Fruit fly (Drosophila melanogaster) whole organism, embryonic: ENCODE measurements around the gene UQCR-C2.
A peak's percentile ranks its signal among the peaks of the same experiment; 100 is the strongest.

Experiments
- BtbVII ChIP-seq: fragments of 200-800 bp; sonication (Bioruptor generic); optimal IDR thresholded peaks from 3 replicates; lab custom pipeline; 2017; ENCODE audit warnings: missing biosample characterization, mild to moderate bottlenecking, missing genetic modification characterization
- CG10147 ChIP-seq: fragments of 200-800 bp; sonication (Bioruptor generic); optimal IDR thresholded peaks from 2 replicates; lab custom pipeline; 2019; ENCODE audit warnings: missing biosample characterization, mild to moderate bottlenecking, missing genetic modification characterization, moderate library complexity
- CG10321 ChIP-seq: fragments of 200-800 bp; sonication (Bioruptor generic); IDR thresholded peaks from 2 replicates; pipeline ENCODE4 v1.3.6; 2022; ENCODE audit warnings: missing biosample characterization, missing genetic modification characterization
- CG10543 ChIP-seq: fragments of 200-800 bp; sonication (Bioruptor generic); optimal IDR thresholded peaks from 3 replicates; lab custom pipeline; 2017; ENCODE audit warnings: missing biosample characterization, mild to moderate bottlenecking, missing genetic modification characterization, moderate library complexity
- CG11093 ChIP-seq: fragments of 200-800 bp; sonication (Bioruptor generic); IDR thresholded peaks from 3 replicates; pipeline ENCODE4 v1.3.6; 2022; ENCODE audit warnings: missing biosample characterization, missing genetic modification characterization
- CG11723 ChIP-seq: fragments of 200-800 bp; sonication (Bioruptor generic); optimal IDR thresholded peaks from 2 replicates; lab custom pipeline; 2017; ENCODE audit warnings: missing biosample characterization, mild to moderate bottlenecking, missing genetic modification characterization
- CG12219 ChIP-seq: fragments of 200-800 bp; sonication (Bioruptor generic); optimal IDR thresholded peaks from 3 replicates; lab custom pipeline; 2018; ENCODE audit warnings: missing biosample characterization, mild to moderate bottlenecking, missing genetic modification characterization
- CG12391 ChIP-seq: fragments of 200-800 bp; sonication (Bioruptor generic); optimal IDR thresholded peaks from 3 replicates; lab custom pipeline; 2018; ENCODE audit warnings: missing biosample characterization, mild to moderate bottlenecking, missing genetic modification characterization, moderate library complexity
- CG14441 ChIP-seq: fragments of 200-800 bp; sonication (Bioruptor generic); IDR thresholded peaks from 2 replicates; pipeline ENCODE4 v1.3.6; 2022; ENCODE audit warnings: missing biosample characterization, missing genetic modification characterization
- CG14710 ChIP-seq: fragments of 200-800 bp; sonication (Bioruptor generic); optimal IDR thresholded peaks from 3 replicates; lab custom pipeline; 2019; ENCODE audit warnings: missing biosample characterization, mild to moderate bottlenecking, missing genetic modification characterization, moderate library complexity
- CG15514 ChIP-seq: fragments of 200-800 bp; sonication (Bioruptor generic); optimal IDR thresholded peaks from 3 replicates; lab custom pipeline; 2017; ENCODE audit warnings: missing biosample characterization, missing genetic modification characterization, mild to moderate bottlenecking, moderate library complexity, missing genetic modification reagents
- CG17385 ChIP-seq: fragments of 200-800 bp; sonication (Bioruptor generic); optimal IDR thresholded peaks from 3 replicates; lab custom pipeline; 2018; ENCODE audit warnings: missing biosample characterization, mild to moderate bottlenecking, missing genetic modification characterization
- CG1832 ChIP-seq: fragments of 200-800 bp; sonication (Bioruptor generic); optimal IDR thresholded peaks from 2 replicates; lab custom pipeline; 2017; ENCODE audit warnings: missing biosample characterization, mild to moderate bottlenecking, missing genetic modification characterization, inconsistent platforms
- CG2120 ChIP-seq: fragments of 200-800 bp; sonication (Bioruptor generic); optimal IDR thresholded peaks from 3 replicates; lab custom pipeline; 2016; ENCODE audit warnings: missing biosample characterization, missing genetic modification characterization
- CG30431 ChIP-seq: fragments of 200-800 bp; sonication (Bioruptor generic); optimal IDR thresholded peaks from 2 replicates; lab custom pipeline; 2017; ENCODE audit warnings: missing biosample characterization, missing genetic modification characterization
- CG3065 ChIP-seq: fragments of 200-800 bp; sonication (Bioruptor generic); optimal IDR thresholded peaks from 2 replicates; lab custom pipeline; 2016; ENCODE audit warnings: missing biosample characterization, missing genetic modification characterization
- CG3407 ChIP-seq: fragments of 200-800 bp; sonication (Bioruptor generic); optimal IDR thresholded peaks from 2 replicates; lab custom pipeline; 2018; ENCODE audit warnings: missing biosample characterization, mild to moderate bottlenecking, missing genetic modification characterization
- CG4360 ChIP-seq: fragments of 200-800 bp; sonication (Bioruptor generic); IDR thresholded peaks from 2 replicates; pipeline ENCODE4 v1.3.6; 2022; ENCODE audit warnings: missing biosample characterization, missing genetic modification characterization
- CG6654 ChIP-seq: fragments of 200-800 bp; sonication (Bioruptor generic); optimal IDR thresholded peaks from 2 replicates; lab custom pipeline; 2017; ENCODE audit warnings: missing biosample characterization, mild to moderate bottlenecking, missing genetic modification characterization
- CG7963 ChIP-seq: fragments of 200-800 bp; sonication (Bioruptor generic); IDR thresholded peaks from 3 replicates; pipeline ENCODE4 v1.3.6; 2022; ENCODE audit warnings: missing biosample characterization, missing genetic modification characterization; ENCODE audit not compliant: partially characterized antibody
- CG7987 ChIP-seq: fragments of 200-800 bp; sonication (Bioruptor generic); optimal IDR thresholded peaks from 2 replicates; lab custom pipeline; 2018; ENCODE audit warnings: missing biosample characterization, mild to moderate bottlenecking, missing genetic modification characterization, moderate library complexity
- CG9932 ChIP-seq: fragments of 200-800 bp; sonication (Bioruptor generic); IDR thresholded peaks from 2 replicates; pipeline ENCODE4 v1.3.6; 2022; ENCODE audit warnings: missing biosample characterization, missing genetic modification characterization
- E2f2 ChIP-seq: fragments of 200-800 bp; sonication (Bioruptor generic); IDR thresholded peaks from 2 replicates; pipeline ENCODE4 v1.3.6; 2022; ENCODE audit warnings: missing biosample characterization, missing genetic modification characterization
- HmgZ ChIP-seq: fragments of 200-800 bp; sonication (Bioruptor generic); optimal IDR thresholded peaks from 2 replicates; lab custom pipeline; 2018; ENCODE audit warnings: missing biosample characterization, mild to moderate bottlenecking, missing genetic modification characterization
- MESR4 ChIP-seq: fragments of 200-800 bp; sonication (Bioruptor generic); optimal IDR thresholded peaks from 2 replicates; lab custom pipeline; 2018; ENCODE audit warnings: missing biosample characterization, mild to moderate bottlenecking, missing genetic modification characterization, moderate library complexity
- Myb ChIP-seq: fragments of 200-800 bp; sonication (Bioruptor generic); optimal IDR thresholded peaks from 2 replicates; lab custom pipeline; 2016; ENCODE audit warnings: missing biosample characterization, missing genetic modification characterization
- Nf-YA ChIP-seq: fragments of 200-800 bp; sonication (Bioruptor generic); IDR thresholded peaks from 2 replicates; pipeline ENCODE4 v1.3.6; 2022; ENCODE audit warnings: missing biosample characterization, missing genetic modification characterization
- Oaz ChIP-seq: fragments of 200-800 bp; sonication (Bioruptor generic); IDR thresholded peaks from 2 replicates; pipeline ENCODE4 v1.3.6; 2022; ENCODE audit warnings: missing biosample characterization, missing genetic modification characterization
- Opbp ChIP-seq: fragments of 200-800 bp; sonication (Bioruptor generic); IDR thresholded peaks from 3 replicates; pipeline ENCODE4 v1.3.6; 2022; ENCODE audit warnings: missing biosample characterization, missing genetic modification characterization; ENCODE audit not compliant: partially characterized antibody
- PHDP ChIP-seq: fragments of 200-800 bp; sonication (Bioruptor generic); optimal IDR thresholded peaks from 3 replicates; lab custom pipeline; 2018; ENCODE audit warnings: missing biosample characterization, mild to moderate bottlenecking, missing genetic modification characterization, moderate library complexity
- Ravus ChIP-seq: fragments of 200-800 bp; sonication (Bioruptor generic); IDR thresholded peaks from 2 replicates; pipeline ENCODE4 v1.3.6; 2022; ENCODE audit warnings: missing biosample characterization, missing genetic modification characterization
- Sry-δ ChIP-seq: fragments of 200-800 bp; sonication (Bioruptor generic); optimal IDR thresholded peaks from 2 replicates; lab custom pipeline; 2016; ENCODE audit warnings: missing biosample characterization, missing genetic modification characterization
- Tbp ChIP-seq: fragments of >200 bp; optimal IDR thresholded peaks from 2 replicates; lab custom pipeline; 2018; ENCODE audit warnings: missing biosample characterization, missing genetic modification characterization
- br ChIP-seq: fragments of >200 bp; optimal IDR thresholded peaks from 2 replicates; lab custom pipeline; 2017
- btn ChIP-seq: fragments of 200-800 bp; sonication (Bioruptor generic); optimal IDR thresholded peaks from 2 replicates; lab custom pipeline; 2016; ENCODE audit warnings: missing biosample characterization, missing genetic modification characterization
- chif ChIP-seq, 2 experiments: fragments of 200-800 bp; sonication (Bioruptor generic); optimal IDR thresholded peaks; 3 replicates each; lab custom pipeline; 2016; ENCODE audit warnings: missing biosample characterization in 2 of 2, missing genetic modification characterization in 2 of 2
- cwo ChIP-seq: fragments of 200-800 bp; sonication (Bioruptor generic); optimal IDR thresholded peaks from 3 replicates; lab custom pipeline; 2017; ENCODE audit warnings: missing biosample characterization, missing genetic modification characterization, mild to moderate bottlenecking, moderate library complexity, missing genetic modification reagents
- da ChIP-seq: fragments of 200-800 bp; sonication (Bioruptor generic); optimal IDR thresholded peaks from 2 replicates; lab custom pipeline; 2016; ENCODE audit warnings: missing biosample characterization, missing genetic modification characterization
- gcm ChIP-seq: fragments of 200-800 bp; sonication (Bioruptor generic); optimal IDR thresholded peaks from 2 replicates; lab custom pipeline; 2019; ENCODE audit warnings: missing biosample characterization, mild to moderate bottlenecking, missing genetic modification characterization, moderate library complexity
- ham ChIP-seq: fragments of 200-800 bp; sonication (Bioruptor generic); IDR thresholded peaks from 2 replicates; pipeline ENCODE4 v1.3.6; 2022; ENCODE audit warnings: missing biosample characterization, missing genetic modification characterization
- ken ChIP-seq: fragments of 200-800 bp; sonication (Bioruptor generic); IDR thresholded peaks from 3 replicates; pipeline ENCODE4 v1.3.6; 2022; ENCODE audit warnings: missing biosample characterization, missing genetic modification characterization
- lilli ChIP-seq: fragments of 200-800 bp; sonication (Bioruptor generic); optimal IDR thresholded peaks from 3 replicates; lab custom pipeline; 2016; ENCODE audit warnings: missing biosample characterization, missing genetic modification characterization
- maf-S ChIP-seq: fragments of 200-800 bp; sonication (Bioruptor generic); optimal IDR thresholded peaks from 2 replicates; lab custom pipeline; 2016; ENCODE audit warnings: missing biosample characterization, missing genetic modification characterization
- nau ChIP-seq: fragments of 200-800 bp; sonication (Bioruptor generic); optimal IDR thresholded peaks from 3 replicates; lab custom pipeline; 2017; ENCODE audit warnings: missing biosample characterization, mild to moderate bottlenecking, missing genetic modification characterization, missing genetic modification reagents
- pb ChIP-seq: fragments of 200-800 bp; sonication (Bioruptor generic); optimal IDR thresholded peaks from 3 replicates; lab custom pipeline; 2016; ENCODE audit warnings: missing biosample characterization, missing genetic modification characterization
- ranshi ChIP-seq: fragments of 200-800 bp; sonication (Bioruptor generic); IDR thresholded peaks from 2 replicates; pipeline ENCODE4 v1.3.6; 2022; ENCODE audit warnings: missing biosample characterization, missing genetic modification characterization
- rib ChIP-seq: fragments of 200-800 bp; sonication (Bioruptor generic); IDR thresholded peaks from 2 replicates; pipeline ENCODE4 v1.3.6; 2022; ENCODE audit warnings: missing biosample characterization, missing genetic modification characterization
- sob ChIP-seq: fragments of 200-800 bp; sonication (Bioruptor generic); IDR thresholded peaks from 2 replicates; pipeline ENCODE4 v1.3.6; 2022; ENCODE audit warnings: missing biosample characterization, missing genetic modification characterization
- tna ChIP-seq: fragments of 200-800 bp; sonication (Bioruptor generic); IDR thresholded peaks from 2 replicates; pipeline ENCODE4 v1.3.6; 2022; ENCODE audit warnings: missing biosample characterization, missing genetic modification characterization; ENCODE audit not compliant: partially characterized antibody
- vnd ChIP-seq: fragments of 200-800 bp; sonication (Bioruptor generic); IDR thresholded peaks from 3 replicates; pipeline ENCODE4 v1.3.6; 2022; ENCODE audit warnings: missing biosample characterization, missing genetic modification characterization; ENCODE audit not compliant: partially characterized antibody
- zfh2 ChIP-seq: fragments of 200-800 bp; sonication (Bioruptor generic); optimal IDR thresholded peaks from 2 replicates; lab custom pipeline; 2016; ENCODE audit warnings: missing biosample characterization, missing genetic modification characterization

The UQCR-C2 gene

dm6 chr3L:16612152-16612551, 28.2 kb downstream of the UQCR-C2 start, which contains the start of gene CG4101 (continued):
- TF ChIP-seq rib (GFP tag; lab: Robert Waterston, UW) = 0 out of 2 replicates have a peak, but pooled peaks have one; percentile 47
- peak; percentile 50 for TF ChIP-seq CG4360 (GFP tag; lab: Robert Waterston, UW)
- peak; percentile 54 to 79 for TF ChIP-seq chif (GFP tag; optimal IDR thresholded peaks at IDR 0.05; lab: Kevin White, UChicago)
- peak; percentile 71; the same call in 1 of the 2 replicates for TF ChIP-seq ranshi (GFP tag; lab: Robert Waterston, UW)
- no peak for TF ChIP-seq CG6654
- no peak for TF ChIP-seq CG7963 (GFP tag; lab: Robert Waterston, UW)
- TF ChIP-seq PHDP (tag; lab: Kevin White, UChicago) = peak; percentile 82
- TF ChIP-seq CG10147 (GFP tag; lab: Kevin White, UChicago) = peak; percentile 82
- TF ChIP-seq CG14710 (tag; lab: Kevin White, UChicago) = peak; percentile 87
- TF ChIP-seq CG30431 = no peak
- peak; percentile 39; the same call in 1 of the 2 replicates for TF ChIP-seq ham
- TF ChIP-seq maf-S (GFP tag; lab: Kevin White, UChicago) = peak; percentile 74
- peak; percentile 75 for TF ChIP-seq vnd
- peak; percentile 68; the same call in 2 of the 3 replicates for TF ChIP-seq CG11093 (GFP tag; lab: Robert Waterston, UW)
- TF ChIP-seq Tbp = no peak
- TF ChIP-seq E2f2 (GFP tag; lab: Robert Waterston, UW) = peak; percentile 65; the same call in 1 of the 2 replicates
- TF ChIP-seq btn (GFP tag; lab: Kevin White, UChicago) = no peak
- peak; percentile 73 for TF ChIP-seq gcm (GFP tag; lab: Kevin White, UChicago)
- TF ChIP-seq BtbVII = peak; percentile 51
- TF ChIP-seq CG7987 (GFP tag; lab: Kevin White, UChicago) = peak; percentile 53
- peak; percentile 52 for TF ChIP-seq CG11723 (GFP tag; lab: Kevin White, UChicago)
- TF ChIP-seq Opbp (GFP tag; lab: Robert Waterston, UW) = peak; percentile 70; the same call in 2 of the 3 replicates
- peak; percentile 27 for TF ChIP-seq pb
- TF ChIP-seq CG3407 (GFP tag; lab: Kevin White, UChicago) = peak; percentile 31
- peak; percentile 24 for TF ChIP-seq da (GFP tag; lab: Kevin White, UChicago)
- no peak for TF ChIP-seq MESR4 (GFP tag; lab: Kevin White, UChicago)
- peak; percentile 85 for TF ChIP-seq CG15514 (GFP tag; lab: Kevin White, UChicago)
- TF ChIP-seq CG12219 (GFP tag; lab: Kevin White, UChicago) = peak; percentile 64
- TF ChIP-seq CG12391 (tag; lab: Kevin White, UChicago) = peak; percentile 91
- TF ChIP-seq Nf-YA (GFP tag; lab: Robert Waterston, UW) = no peak
- peak; percentile 94 for TF ChIP-seq Sry-δ (GFP tag; lab: Kevin White, UChicago)
- no peak for TF ChIP-seq br (lab: Kevin White, UChicago)
- peak; percentile 81 for TF ChIP-seq CG14441 (GFP tag; lab: Robert Waterston, UW)
- peak; percentile 92 for TF ChIP-seq CG2120 (GFP tag; lab: Kevin White, UChicago)
- TF ChIP-seq sob (GFP tag; lab: Robert Waterston, UW) = peak; percentile 87
- peak; percentile 91 for TF ChIP-seq CG9932 (GFP tag; lab: Robert Waterston, UW)
- TF ChIP-seq cwo (GFP tag; lab: Kevin White, UChicago) = peak; percentile 50
- TF ChIP-seq CG10543 (GFP tag; lab: Kevin White, UChicago) = peak; percentile 81
- TF ChIP-seq tna (GFP tag; lab: Robert Waterston, UW) = no peak
- TF ChIP-seq nau (GFP tag; lab: Kevin White, UChicago) = peak; percentile 48
- 0 out of 2 replicates have a peak, but pooled peaks have one; percentile 38 for TF ChIP-seq CG10321
- peak; percentile 62 for TF ChIP-seq CG17385 (GFP tag; lab: Kevin White, UChicago)
- TF ChIP-seq lilli (GFP tag; lab: Kevin White, UChicago) = peak; percentile 92
- peak; percentile 57 for TF ChIP-seq CG3065 (GFP tag; lab: Kevin White, UChicago)
- TF ChIP-seq HmgZ = peak; percentile 86
- TF ChIP-seq CG1832 (GFP tag; lab: Kevin White, UChicago) = no peak
- peak; percentile 86 for TF ChIP-seq zfh2 (GFP tag; lab: Kevin White, UChicago)
- peak; percentile 62 for TF ChIP-seq Myb (GFP tag; lab: Kevin White, UChicago)
- peak; percentile 28; the same call in 1 of the 2 replicates for TF ChIP-seq Ravus
- no peak for TF ChIP-seq Oaz (GFP tag; lab: Robert Waterston, UW)
- peak; percentile 82 for TF ChIP-seq ken (GFP tag; lab: Robert Waterston, UW)
